Worm (Caenorhabditis elegans): ENCODE measurements around the gene C30F2.2.
A peak's percentile ranks its signal among the peaks of the same experiment; 100 is the strongest.
"Not testable (repeated sequence)": the region's sequence is repeated elsewhere in the genome, so short reads cannot be mapped to it uniquely, and the experiment has no call there.

The C30F2.2 gene

DNA sequence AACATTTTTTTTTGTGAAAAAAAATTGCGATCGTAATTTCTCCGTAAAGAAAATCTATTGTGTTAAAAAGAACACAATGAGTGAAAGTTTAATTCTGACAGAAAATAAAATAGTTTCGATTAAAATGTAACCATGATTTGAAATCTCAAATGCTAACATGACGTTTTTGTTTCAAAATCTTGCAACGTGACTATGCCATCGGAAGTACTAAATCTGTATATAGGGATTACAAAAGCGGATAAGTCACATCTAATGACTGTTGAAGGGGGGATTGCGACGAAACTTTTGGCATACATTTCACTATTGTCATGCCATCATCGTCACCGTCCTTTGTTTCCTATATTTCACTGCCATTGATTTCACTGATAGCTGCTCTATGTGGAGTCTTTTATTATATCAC lies 12.4 kb downstream of the C30F2.2 start, which contains the start of gene col-187:
Gene col-187, plus strand, starts transcription at position 301 of the 400 bp plus-strand sequence.
- TF ChIP-seq unc-98 (GFP tag; IDR thresholded peaks at IDR 0.05) (no peak), nhr-28 (tag; optimal IDR thresholded peaks at IDR 0.05) (no peak), ama-1 (optimal IDR thresholded peaks at IDR 0.05) (no peak), C04F5.9 (tag; optimal IDR thresholded peaks at IDR 0.05) (no peak), tbx-2 (tag; optimal IDR thresholded peaks at IDR 0.05) (no peak), nhr-11 (tag; optimal IDR thresholded peaks at IDR 0.05) (no peak), snu-23 (GFP tag; optimal IDR thresholded peaks at IDR 0.05) (no peak), ceh-88 (GFP tag; IDR thresholded peaks at IDR 0.05) (no peak), hlh-4 (tag; optimal IDR thresholded peaks at IDR 0.05) (no peak), C16A3.4 (tag; optimal IDR thresholded peaks at IDR 0.05) (no peak), nhr-85 (tag) (no peak), zip-4 (GFP tag; optimal IDR thresholded peaks at IDR 0.05) (no peak), nhr-47 (tag; optimal IDR thresholded peaks at IDR 0.05) (no peak), fkh-4 (tag; optimal IDR thresholded peaks at IDR 0.05; ENCODE audit: borderline replicate concordance) (no peak), dpl-1 (GFP tag; optimal IDR thresholded peaks at IDR 0.05) (no peak), aha-1 (tag; optimal IDR thresholded peaks at IDR 0.05) (no peak), zag-1 (tag; optimal IDR thresholded peaks at IDR 0.05) (no peak)

DNA sequence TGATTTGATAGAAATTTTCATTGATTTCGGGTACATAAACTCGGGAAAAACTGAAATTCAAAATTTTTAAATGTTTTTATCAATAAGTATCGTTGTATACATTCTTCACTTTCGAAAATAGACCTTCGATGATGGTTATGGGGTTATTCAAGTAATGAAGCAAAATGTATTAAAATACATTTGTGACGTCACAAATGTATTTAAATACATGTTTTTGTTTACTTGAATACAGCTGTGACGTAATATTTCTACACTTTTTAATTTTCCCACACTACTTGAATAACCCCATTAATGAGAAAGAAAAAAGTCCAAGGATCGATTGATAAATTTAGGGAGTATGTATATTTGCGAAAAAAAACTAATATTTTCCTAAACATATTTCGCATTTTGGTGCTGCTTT lies 17.0 kb downstream of the C30F2.2 start:
- TF ChIP-seq lin-35 (GFP tag; optimal IDR thresholded peaks at IDR 0.05) (no peak), nhr-20 (tag; optimal IDR thresholded peaks at IDR 0.05) (no peak), egl-13 (tag; optimal IDR thresholded peaks at IDR 0.05) (no peak), efl-1 (optimal IDR thresholded peaks at IDR 0.05) (no peak), efl-1 (GFP tag; optimal IDR thresholded peaks at IDR 0.05 in 1 of 2) (peak in 1 of 2 experiments; percentile 9), nhr-11 (tag; optimal IDR thresholded peaks at IDR 0.05) (no peak), fkh-8 (tag; optimal IDR thresholded peaks at IDR 0.05) (no peak)

DNA sequence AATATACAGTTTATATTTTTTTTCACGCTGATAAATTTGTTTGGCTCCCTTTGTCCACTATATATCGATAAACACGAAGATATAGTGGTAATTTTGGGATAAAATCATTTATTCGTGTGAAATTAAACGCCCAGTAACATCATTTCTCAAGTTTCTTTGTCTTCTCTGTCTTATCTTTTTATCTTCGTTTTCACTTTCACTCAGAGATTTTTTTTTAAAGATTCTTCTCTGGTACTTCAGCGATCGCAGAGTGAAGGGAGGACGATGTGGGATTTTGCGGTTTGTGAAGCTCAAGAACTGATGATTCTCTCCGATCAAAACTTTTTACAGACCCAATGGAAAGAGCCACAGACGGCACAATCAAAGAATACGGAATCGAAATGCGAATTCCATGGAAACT lies 22.6 kb downstream of the C30F2.2 start, which contains the start of gene T27A8.3:
Gene T27A8.3, plus strand, starts transcription at position 301 of the 400 bp plus-strand sequence.
- TF ChIP-seq nhr-19 (GFP tag; conservative IDR thresholded peaks at IDR 0.05); ztf-4 (tag; optimal IDR thresholded peaks at IDR 0.05); nhr-85 (tag): not testable (repeated sequence)

DNA sequence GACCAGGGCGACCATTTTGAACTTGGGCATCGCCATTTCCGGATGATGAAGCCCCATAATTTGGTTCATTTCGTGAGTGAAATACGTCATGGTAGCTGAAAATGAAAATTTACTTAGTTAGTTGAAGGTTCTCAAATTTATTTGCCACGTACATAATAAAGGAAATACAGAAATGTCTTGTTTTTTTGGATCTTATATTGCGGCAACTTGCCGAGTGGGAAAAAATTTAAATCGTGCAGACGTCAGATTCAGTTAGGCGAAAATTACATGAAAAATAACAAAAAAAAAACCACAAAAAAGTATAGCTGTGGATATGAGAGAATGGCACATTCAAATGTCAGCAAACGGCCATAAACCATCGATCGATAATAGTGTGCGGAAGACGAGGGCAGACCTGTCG lies 26.2 kb downstream of the C30F2.2 start, which contains the start of gene T27A8.2:
Gene T27A8.2, minus strand, starts transcription at position 101 of the 400 bp plus-strand sequence.
- TF ChIP-seq pag-3 (tag; optimal IDR thresholded peaks at IDR 0.05; ENCODE audit: borderline replicate concordance, insufficient read depth): no peak
- TF ChIP-seq elt-2 (tag; optimal IDR thresholded peaks at IDR 0.05): no peak
- TF ChIP-seq zip-4 (GFP tag; optimal IDR thresholded peaks at IDR 0.05): no peak
- TF ChIP-seq elt-3 (tag; optimal IDR thresholded peaks at IDR 0.05): no peak
- TF ChIP-seq nhr-47 (tag; optimal IDR thresholded peaks at IDR 0.05): no peak

DNA sequence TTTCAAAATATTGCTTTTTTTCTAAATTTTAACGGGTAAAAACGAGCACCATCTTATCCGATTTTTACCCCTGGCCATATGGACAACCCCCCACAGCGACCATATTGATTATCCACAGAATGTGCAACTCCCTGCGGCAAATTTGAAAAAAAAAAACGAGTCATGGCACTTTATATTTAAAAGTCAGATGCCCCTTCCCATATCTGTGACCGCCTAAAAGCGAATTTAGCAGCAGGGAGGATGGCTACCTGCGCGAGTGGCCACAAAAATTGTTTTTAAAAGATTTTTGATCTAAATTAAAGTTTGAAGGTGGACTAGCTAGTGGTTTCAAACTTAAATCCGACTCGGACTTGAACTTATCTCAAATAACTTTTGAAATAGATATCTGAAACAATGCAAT lies 28.6 kb downstream of the C30F2.2 start:
- TF ChIP-seq ceh-90 (tag; optimal IDR thresholded peaks at IDR 0.05): no peak
- 0 out of 2 replicates have a peak, but pooled peaks have one; percentile 81 for TF ChIP-seq ets-5 (GFP tag; IDR thresholded peaks at IDR 0.05)
- peak; percentile 97 for TF ChIP-seq ztf-4 (tag; optimal IDR thresholded peaks at IDR 0.05)
- peak; percentile 97 for TF ChIP-seq hpl-2 (GFP tag; optimal IDR thresholded peaks at IDR 0.05)
- TF ChIP-seq sptf-1 (tag; optimal IDR thresholded peaks at IDR 0.05): no peak
- peak; percentile 84 for TF ChIP-seq sup-37 (GFP tag; optimal IDR thresholded peaks at IDR 0.05)
- TF ChIP-seq ceh-8 (GFP tag; optimal IDR thresholded peaks at IDR 0.05): peak; percentile 98
- peak; percentile 96 for TF ChIP-seq egl-13 (tag; optimal IDR thresholded peaks at IDR 0.05)
- peak; percentile 97 for TF ChIP-seq nhr-19 (GFP tag; conservative IDR thresholded peaks at IDR 0.05)
- peak; percentile 95 for TF ChIP-seq grh-1 (GFP tag; IDR thresholded peaks at IDR 0.05)
- TF ChIP-seq nhr-90 (tag; optimal IDR thresholded peaks at IDR 0.05; ENCODE audit: poor library complexity): peak; percentile 99
- peak; percentile 56 for TF ChIP-seq unc-30 (tag; optimal IDR thresholded peaks at IDR 0.05)
- TF ChIP-seq nhr-12 (tag; optimal IDR thresholded peaks at IDR 0.05): peak; percentile 77
- peak; percentile 50 for TF ChIP-seq tlp-1 (tag; optimal IDR thresholded peaks at IDR 0.05)
- TF ChIP-seq fkh-4 (tag; optimal IDR thresholded peaks at IDR 0.05; ENCODE audit: borderline replicate concordance): peak; percentile 82
- TF ChIP-seq hlh-4 (tag; optimal IDR thresholded peaks at IDR 0.05): peak; percentile 70
- TF ChIP-seq unc-86 (tag; optimal IDR thresholded peaks at IDR 0.05): peak; percentile 94
- no peak for TF ChIP-seq C34B4.2 (tag; optimal IDR thresholded peaks at IDR 0.05)
- peak; percentile 98 for TF ChIP-seq mep-1 (tag; optimal IDR thresholded peaks at IDR 0.05)
- TF ChIP-seq lin-13 (GFP tag; optimal IDR thresholded peaks at IDR 0.05): peak; percentile 94
- peak; percentile 99 for TF ChIP-seq snu-23 (GFP tag; optimal IDR thresholded peaks at IDR 0.05)
- peak; percentile 97 for TF ChIP-seq mab-9 (GFP tag; IDR thresholded peaks at IDR 0.05)
- peak; percentile 95 for TF ChIP-seq nhr-237 (tag; optimal IDR thresholded peaks at IDR 0.05)
- peak; percentile 100 for TF ChIP-seq dsc-1 (tag; optimal IDR thresholded peaks at IDR 0.05)
